Worm (Caenorhabditis elegans): Measurements from ENCODE around the gene oxy-4.

Gene oxy-4

ce11 chrIII:5203310-5203709, 44.7 kb upstream of the oxy-4 start (continued):
- TF ChIP-seq fos-1 (tag; optimal IDR thresholded peaks at IDR 0.05): no peak
- no peak for TF ChIP-seq nhr-11 (tag; optimal IDR thresholded peaks at IDR 0.05)
- TF ChIP-seq hmg-1.1 (GFP tag; IDR thresholded peaks at IDR 0.05): no peak
- TF ChIP-seq Y48G9A.11 (GFP tag; IDR thresholded peaks at IDR 0.05): no peak
- TF ChIP-seq ceh-62 (tag; optimal IDR thresholded peaks at IDR 0.05): no peak
- no peak for TF ChIP-seq lsy-2 (tag; optimal IDR thresholded peaks at IDR 0.05)
- TF ChIP-seq zip-2 (tag; optimal IDR thresholded peaks at IDR 0.05): no peak
- no peak for TF ChIP-seq tra-1 (GFP tag; IDR thresholded peaks at IDR 0.05)
- TF ChIP-seq lin-13 (GFP tag; optimal IDR thresholded peaks at IDR 0.05): peak; percentile 15
- no peak for TF ChIP-seq daf-16 (GFP tag; optimal IDR thresholded peaks at IDR 0.05)
- peak; percentile 82 for TF ChIP-seq daf-16 (tag; optimal IDR thresholded peaks at IDR 0.05)
- no peak for TF ChIP-seq mxl-3 (GFP tag; optimal IDR thresholded peaks at IDR 0.05)

- TF ChIP-seq dmd-6 (GFP tag; IDR thresholded peaks at IDR 0.05): peak; percentile 69
- peak; percentile 47 for TF ChIP-seq nhr-10 (tag; optimal IDR thresholded peaks at IDR 0.05)
- TF ChIP-seq mep-1 (tag; optimal IDR thresholded peaks at IDR 0.05): peak; percentile 79
- TF ChIP-seq aly-2 (tag; optimal IDR thresholded peaks at IDR 0.05): no peak
- TF ChIP-seq nhr-111 (GFP tag; optimal IDR thresholded peaks at IDR 0.05): no peak
- TF ChIP-seq pqm-1 (tag; optimal IDR thresholded peaks at IDR 0.05): peak; percentile 54
- TF ChIP-seq pha-4 (GFP tag; IDR thresholded peaks at IDR 0.05): 0 out of 2 replicates have a peak, but pooled peaks have one; percentile 18
- TF ChIP-seq pha-4 (tag; optimal IDR thresholded peaks at IDR 0.05): no peak
- peak; percentile 35 for TF ChIP-seq mes-2 (tag; optimal IDR thresholded peaks at IDR 0.05; ENCODE audit: poor library complexity, severe bottlenecking)
- no peak for TF ChIP-seq ama-1 (optimal IDR thresholded peaks at IDR 0.05)
- TF ChIP-seq hif-1 (tag; optimal IDR thresholded peaks at IDR 0.05): peak in 1 of 2 experiments; percentile 78
- TF ChIP-seq nhr-28 (tag; optimal IDR thresholded peaks at IDR 0.05): peak; percentile 100
- 0 out of 2 replicates have a peak, but pooled peaks have one; percentile 27 for TF ChIP-seq tra-1 (GFP tag; IDR thresholded peaks at IDR 0.05)
- peak; percentile 80 for TF ChIP-seq hlh-30 (tag; optimal IDR thresholded peaks at IDR 0.05; ENCODE audit: insufficient read depth)
- peak; percentile 46 for TF ChIP-seq T20F7.1 (GFP tag; optimal IDR thresholded peaks at IDR 0.05)
- no peak for TF ChIP-seq php-3 (GFP tag; IDR thresholded peaks at IDR 0.05)
- no peak for TF ChIP-seq F10B5.3 (tag; optimal IDR thresholded peaks at IDR 0.05)
- no peak for TF ChIP-seq Y75B8A.6 (GFP tag; IDR thresholded peaks at IDR 0.05)
- TF ChIP-seq nhr-11 (tag; optimal IDR thresholded peaks at IDR 0.05): peak; percentile 85
- no peak for TF ChIP-seq ctbp-1 (GFP tag; IDR thresholded peaks at IDR 0.05)
- peak; percentile 13 for TF ChIP-seq dpl-1 (GFP tag; optimal IDR thresholded peaks at IDR 0.05)
- no peak for TF ChIP-seq ceh-32 (tag; optimal IDR thresholded peaks at IDR 0.05; ENCODE audit: poor library complexity)
- 0 out of 2 replicates have a peak, but pooled peaks have one; percentile 38 for TF ChIP-seq hmg-1.1 (GFP tag; IDR thresholded peaks at IDR 0.05)
- peak; percentile 11 for TF ChIP-seq nhr-48 (tag; optimal IDR thresholded peaks at IDR 0.05)
- peak; percentile 25 for TF ChIP-seq ztf-7 (tag; optimal IDR thresholded peaks at IDR 0.05)
- TF ChIP-seq ceh-44 (GFP tag; IDR thresholded peaks at IDR 0.05): no peak
- no peak for TF ChIP-seq fkh-10 (GFP tag; optimal IDR thresholded peaks at IDR 0.05)
- TF ChIP-seq nhr-25 (tag; optimal IDR thresholded peaks at IDR 0.05; ENCODE audit: borderline replicate concordance, insufficient read depth): peak; percentile 59
- TF ChIP-seq nhr-102 (tag; optimal IDR thresholded peaks at IDR 0.05): peak; percentile 71
- TF ChIP-seq aha-1 (tag): peak; percentile 64
- TF ChIP-seq mdl-1 (tag; optimal IDR thresholded peaks at IDR 0.05): peak in 1 of 2 experiments; percentile 75
- no peak for TF ChIP-seq egl-43 (GFP tag; IDR thresholded peaks at IDR 0.05)
- TF ChIP-seq lin-38 (GFP tag; IDR thresholded peaks at IDR 0.05): no peak
- peak; percentile 94 for TF ChIP-seq dve-1 (tag; optimal IDR thresholded peaks at IDR 0.05; ENCODE audit: insufficient read depth)
- peak; percentile 28 for TF ChIP-seq rbr-2 (tag; optimal IDR thresholded peaks at IDR 0.05)
- peak; percentile 10 for TF ChIP-seq mxl-3 (GFP tag; optimal IDR thresholded peaks at IDR 0.05)
- no peak for TF ChIP-seq daf-16 (GFP tag; optimal IDR thresholded peaks at IDR 0.05)
- peak; percentile 85 for TF ChIP-seq daf-16 (tag; optimal IDR thresholded peaks at IDR 0.05)
- TF ChIP-seq lsy-2 (tag; optimal IDR thresholded peaks at IDR 0.05): peak; percentile 19 to 55
- TF ChIP-seq nhr-77 (tag; optimal IDR thresholded peaks at IDR 0.05): peak; percentile 97
- no peak for TF ChIP-seq lin-13 (GFP tag; optimal IDR thresholded peaks at IDR 0.05)
- TF ChIP-seq hlh-11 (tag; optimal IDR thresholded peaks at IDR 0.05): peak; percentile 83
- peak; percentile 78 for TF ChIP-seq nhr-6 (tag; optimal IDR thresholded peaks at IDR 0.05)
- no peak for TF ChIP-seq ceh-20 (GFP tag; IDR thresholded peaks at IDR 0.05)
Measured at ce11 chrIII:5202641-5203040, 44.1 kb upstream of the oxy-4 start.

Measured in whole organism, L4 larva.